Fruit fly (Drosophila melanogaster): ENCODE measurements around the gene Hmgcl.

DNA sequence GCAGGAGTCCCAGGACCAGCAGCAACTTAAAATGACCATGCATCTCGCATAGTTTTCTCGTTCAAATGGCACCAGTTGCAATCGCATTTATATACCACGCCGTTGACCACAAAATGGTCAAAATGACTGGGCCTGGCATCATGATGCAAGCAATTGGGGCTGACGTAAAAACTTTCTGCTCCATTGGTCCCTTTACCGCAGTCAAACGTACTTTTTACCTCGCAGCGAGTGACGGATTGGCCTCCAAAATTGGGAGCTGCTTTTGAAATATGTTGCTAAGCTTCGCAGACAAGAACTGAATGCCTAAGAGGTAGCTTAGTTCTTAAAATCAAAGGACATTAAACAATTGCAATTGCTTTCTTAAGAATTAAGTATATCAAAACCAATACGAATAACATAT lies 43.8 kb upstream of the Hmgcl start, which contains the start of gene CG32829:
- no peak for TF ChIP-seq Dll (optimal IDR thresholded peaks at IDR 0.05)
- no peak for TF ChIP-seq pan (optimal IDR thresholded peaks at IDR 0.05)
- no peak for TF ChIP-seq CG8478 (optimal IDR thresholded peaks at IDR 0.05)

Measured in whole organism.